Worm (Caenorhabditis elegans) whole organism, young adult: ENCODE data around the gene Y7A5A.7.

ENCODE experiments used
- B0019.2 ChIP-seq: fragments of 200-800 bp; sonication (Bioruptor generic); conservative IDR thresholded peaks from 2 replicates; pipeline ENCODE4 v1.3.6; 2022; ENCODE audit warnings: missing genetic modification reagents, missing genetic modification characterization, missing compliant biosample characterization
- B0336.3 ChIP-seq: fragments of 200-800 bp; sonication (Bioruptor generic); IDR thresholded peaks from 2 replicates; pipeline ENCODE4 v1.3.6; 2022; ENCODE audit warnings: missing genetic modification characterization, missing compliant biosample characterization
- die-1 ChIP-seq: sonication (generic microtip); optimal IDR thresholded peaks from 2 replicates; lab custom pipeline; 2016; ENCODE audit warnings: missing genotype, mild to moderate bottlenecking, missing genetic modification characterization, missing compliant biosample characterization
- dpff-1 ChIP-seq: sonication (generic microtip); optimal IDR thresholded peaks from 2 replicates; lab custom pipeline; 2017; ENCODE audit warnings: mild to moderate bottlenecking, missing genetic modification characterization, missing compliant biosample characterization
- dpl-1 ChIP-seq: fragments of 150-350 bp; optimal IDR thresholded peaks from 2 replicates; lab custom pipeline; 2014; ENCODE audit warnings: missing biosample characterization, missing genetic modification reagents, missing genetic modification characterization
- lin-35 ChIP-seq, 3 experiments: fragments of 150-350 bp in 2 of 3; sonication (generic microtip) in 1 of 3; optimal IDR thresholded peaks; 2 replicates each; lab custom pipeline; 2014 to 2018; ENCODE audit warnings: missing biosample characterization in 3 of 3, missing genetic modification characterization in 3 of 3, missing genetic modification reagents in 3 of 3
- sdz-38 ChIP-seq: sonication (generic microtip); optimal IDR thresholded peaks from 2 replicates; lab custom pipeline; 2016; ENCODE audit warnings: missing genotype, missing genetic modification characterization, missing compliant biosample characterization
- sea-2 ChIP-seq: fragments of 200-800 bp; sonication (Bioruptor generic); IDR thresholded peaks from 2 replicates; pipeline ENCODE4 v1.3.6; 2022; ENCODE audit warnings: missing genetic modification characterization, missing compliant biosample characterization
- sptf-2 ChIP-seq: fragments of 200-800 bp; sonication (Bioruptor generic); optimal IDR thresholded peaks from 2 replicates; lab custom pipeline; 2018; ENCODE audit warnings: mild to moderate bottlenecking, missing genetic modification characterization, missing compliant biosample characterization
- tlf-1 ChIP-seq: fragments of 200-800 bp; sonication (Bioruptor generic); optimal IDR thresholded peaks from 2 replicates; lab custom pipeline; 2018; ENCODE audit warnings: mild to moderate bottlenecking, missing genetic modification characterization, missing compliant biosample characterization
- unc-130 ChIP-seq: sonication (generic microtip); optimal IDR thresholded peaks from 2 replicates; lab custom pipeline; 2016; ENCODE audit warnings: missing genetic modification reagents, missing genetic modification characterization, missing compliant biosample characterization
- unc-62 ChIP-seq: fragments of 150-350 bp; optimal IDR thresholded peaks from 2 replicates; lab custom pipeline; 2014; ENCODE audit warnings: missing biosample characterization, missing genetic modification reagents, missing genetic modification characterization

DNA sequence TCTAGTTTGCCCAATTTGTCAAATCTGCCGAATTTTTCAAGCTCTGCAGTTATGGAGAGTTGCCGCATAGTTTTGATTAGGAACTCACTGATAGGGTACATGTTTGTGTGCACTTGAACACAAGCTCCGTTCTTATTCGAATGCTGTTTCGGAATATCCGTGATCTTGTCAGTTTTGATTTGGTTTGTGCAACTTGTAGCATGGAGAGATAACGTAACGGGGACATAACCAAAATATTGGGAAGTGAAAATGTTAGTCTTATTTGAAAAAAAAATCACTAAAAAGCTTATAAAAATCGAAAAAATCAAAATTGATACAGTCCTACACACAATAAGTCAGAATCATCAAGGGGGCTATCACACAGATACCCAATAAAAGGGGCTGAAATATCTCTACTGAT, 21.9 kb downstream of the Y7A5A.7 start, which contains the start of gene Y7A5A.24:
- no peak for TF ChIP-seq B0336.3 (GFP tag; lab: Robert Waterston, UW)
- TF ChIP-seq dpl-1 (GFP tag; lab: Kevin White, UChicago) = no peak
- no peak for TF ChIP-seq unc-62
- TF ChIP-seq sea-2 (GFP tag; lab: Robert Waterston, UW) = no peak
- no peak for TF ChIP-seq tlf-1 (GFP tag; lab: Kevin White, UChicago)
- TF ChIP-seq unc-130 (GFP tag; lab: Kevin White, UChicago) = no peak
- no peak for TF ChIP-seq sptf-2
- TF ChIP-seq sdz-38 (tag; lab: Kevin White, UChicago) = no peak
- no peak for TF ChIP-seq dpff-1 (tag; lab: Kevin White, UChicago)
- TF ChIP-seq B0019.2 (GFP tag; lab: Robert Waterston, UW) = no peak
- no peak for TF ChIP-seq lin-35 (GFP tag; optimal IDR thresholded peaks at IDR 0.05; lab: Kevin White, UChicago)
- no peak for TF ChIP-seq die-1 (tag; lab: Kevin White, UChicago)
